Worm (Caenorhabditis elegans) whole organism, L3 larva: ENCODE results near the gene C27C12.3.

ENCODE experiments used
- R02D3.7 ChIP-seq: fragments of 150-350 bp; optimal IDR thresholded peaks from 2 replicates; lab custom pipeline; 2014; ENCODE audit warnings: missing biosample characterization, missing genetic modification characterization
- aly-2 ChIP-seq: fragments of 150-350 bp; optimal IDR thresholded peaks from 2 replicates; lab custom pipeline; 2014; ENCODE audit warnings: missing biosample characterization, missing genetic modification characterization
- ama-1 ChIP-seq: fragments of 150-350 bp; optimal IDR thresholded peaks from 2 replicates; lab custom pipeline; 2018
- ceh-16 ChIP-seq: sonication (generic microtip); optimal IDR thresholded peaks from 2 replicates; lab custom pipeline; 2017; ENCODE audit warnings: missing biosample characterization, missing genetic modification characterization
- ceh-28 ChIP-seq: fragments of 150-350 bp; optimal IDR thresholded peaks from 2 replicates; lab custom pipeline; 2014; ENCODE audit warnings: missing biosample characterization, missing genetic modification reagents, missing genetic modification characterization
- ceh-82 ChIP-seq: fragments of 150-350 bp; optimal IDR thresholded peaks from 2 replicates; lab custom pipeline; 2014; ENCODE audit warnings: missing biosample characterization, missing genetic modification characterization
- egl-27 ChIP-seq: sonication (generic microtip); optimal IDR thresholded peaks from 4 replicates; lab custom pipeline; 2017; ENCODE audit warnings: missing biosample characterization, missing genetic modification reagents, missing genetic modification characterization
- elt-1 ChIP-seq: fragments of 150-350 bp; optimal IDR thresholded peaks from 2 replicates; lab custom pipeline; 2014; ENCODE audit warnings: missing biosample characterization, missing genetic modification characterization
- elt-2 ChIP-seq: sonication (generic microtip); optimal IDR thresholded peaks from 2 replicates; lab custom pipeline; 2016; ENCODE audit warnings: missing genetic modification reagents, mild to moderate bottlenecking, missing genetic modification characterization, missing compliant biosample characterization
- elt-3 ChIP-seq, 3 experiments: fragments of 150-350 bp in 1 of 3; sonication (generic microtip) in 2 of 3; optimal IDR thresholded peaks; 2 replicates in 2 of 3; 4 replicates in 1 of 3; lab custom pipeline; 2014 to 2017; ENCODE audit warnings: missing biosample characterization in 3 of 3, missing genetic modification characterization in 3 of 3
- eor-1 ChIP-seq, 2 experiments: fragments of 150-350 bp; optimal IDR thresholded peaks; 2 replicates each; lab custom pipeline; 2014 to 2018; ENCODE audit warnings: missing biosample characterization in 2 of 2, missing genetic modification characterization in 2 of 2
- hmg-11 ChIP-seq: sonication (generic microtip); optimal IDR thresholded peaks from 2 replicates; lab custom pipeline; 2016; ENCODE audit warnings: missing genetic modification characterization, missing compliant biosample characterization
- jun-1 ChIP-seq: fragments of 150-350 bp; optimal IDR thresholded peaks from 2 replicates; lab custom pipeline; 2014; ENCODE audit warnings: missing biosample characterization, missing genetic modification reagents, missing genetic modification characterization
- lsy-12 ChIP-seq: sonication (generic microtip); optimal IDR thresholded peaks from 2 replicates; lab custom pipeline; 2016; ENCODE audit warnings: mild to moderate bottlenecking, missing genetic modification characterization, missing compliant biosample characterization
- mdl-1 ChIP-seq: fragments of 150-350 bp; optimal IDR thresholded peaks from 2 replicates; lab custom pipeline; 2014; ENCODE audit warnings: missing biosample characterization, missing genetic modification characterization
- mml-1 ChIP-seq: fragments of 150-350 bp; sonication (generic microtip); optimal IDR thresholded peaks from 3 replicates; lab custom pipeline; 2014; ENCODE audit warnings: missing biosample characterization, missing genetic modification characterization
- nhr-12 ChIP-seq: fragments of 150-350 bp; optimal IDR thresholded peaks from 2 replicates; lab custom pipeline; 2014; ENCODE audit warnings: missing biosample characterization, missing genetic modification characterization
- nhr-23 ChIP-seq: fragments of 150-350 bp; optimal IDR thresholded peaks from 2 replicates; lab custom pipeline; 2014; ENCODE audit warnings: missing biosample characterization, missing genetic modification reagents, missing genetic modification characterization
- nhr-25 ChIP-seq: sonication (generic microtip); optimal IDR thresholded peaks from 2 replicates; lab custom pipeline; 2017; ENCODE audit warnings: missing biosample characterization, missing genetic modification characterization
- nhr-28 ChIP-seq: fragments of 150-350 bp; optimal IDR thresholded peaks from 2 replicates; lab custom pipeline; 2014; ENCODE audit warnings: missing biosample characterization, missing genetic modification characterization
- nhr-67 ChIP-seq: fragments of 150-350 bp; optimal IDR thresholded peaks from 2 replicates; lab custom pipeline; 2014; ENCODE audit warnings: missing biosample characterization, missing genetic modification characterization
- nhr-76 ChIP-seq: fragments of 150-350 bp; sonication (generic microtip); optimal IDR thresholded peaks from 5 replicates; lab custom pipeline; 2014; ENCODE audit warnings: missing biosample characterization, missing genetic modification characterization
- nhr-77 ChIP-seq: fragments of 150-350 bp; optimal IDR thresholded peaks from 2 replicates; lab custom pipeline; 2014; ENCODE audit warnings: missing biosample characterization, missing genetic modification characterization
- pha-4 ChIP-seq: fragments of 150-350 bp; optimal IDR thresholded peaks from 2 replicates; lab custom pipeline; 2014; ENCODE audit warnings: missing biosample characterization, missing genetic modification reagents, missing genetic modification characterization
- sea-2 ChIP-seq: fragments of 150-350 bp; sonication (generic microtip); optimal IDR thresholded peaks from 4 replicates; lab custom pipeline; 2014; ENCODE audit warnings: missing biosample characterization, missing genetic modification reagents, missing genetic modification characterization
- skn-1 ChIP-seq: fragments of 150-350 bp; optimal IDR thresholded peaks from 2 replicates; lab custom pipeline; 2014; ENCODE audit warnings: missing biosample characterization, missing genetic modification characterization
- snpc-4 ChIP-seq: fragments of 150-350 bp; optimal IDR thresholded peaks from 2 replicates; lab custom pipeline; 2014; ENCODE audit warnings: missing biosample characterization, missing genetic modification characterization
- unc-62 ChIP-seq: fragments of 150-350 bp; sonication (generic microtip); optimal IDR thresholded peaks from 4 replicates; lab custom pipeline; 2014; ENCODE audit warnings: missing biosample characterization, missing genetic modification reagents, missing genetic modification characterization
- ztf-4 ChIP-seq: fragments of 150-350 bp; optimal IDR thresholded peaks from 2 replicates; lab custom pipeline; 2014; ENCODE audit warnings: missing biosample characterization, missing genetic modification characterization

The C27C12.3 gene

DNA sequence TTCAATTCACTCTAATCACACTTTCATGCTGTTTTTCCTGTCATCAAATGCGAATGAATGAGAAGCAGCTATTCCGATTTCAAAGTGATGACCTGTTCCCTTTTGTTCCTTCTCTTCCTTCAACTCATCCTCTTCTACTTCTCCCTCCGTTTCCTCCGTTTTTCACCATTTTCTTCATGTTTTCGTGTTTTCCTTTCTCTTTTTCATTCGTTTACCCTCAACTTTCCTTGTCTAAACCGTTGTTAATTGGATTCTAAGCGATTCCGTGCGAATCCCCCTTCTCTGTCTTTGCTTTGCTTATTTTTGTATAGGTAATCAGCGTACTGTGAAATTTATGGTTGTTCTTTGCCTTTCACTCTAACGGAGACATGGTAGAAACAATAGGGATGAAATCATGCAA, 20.2 kb upstream of the C27C12.3 start:
- TF ChIP-seq ztf-4 (tag; lab: Kevin White, UChicago) (no peak), hmg-11 (tag; lab: Kevin White, UChicago) (no peak), ceh-28 (tag; lab: Kevin White, UChicago) (no peak), aly-2 (tag; lab: Kevin White, UChicago) (no peak), elt-1 (tag; lab: Kevin White, UChicago) (no peak), elt-2 (no peak), nhr-76 (tag; lab: Kevin White, UChicago) (no peak), snpc-4 (tag; lab: Kevin White, UChicago) (no peak), nhr-28 (tag; lab: Kevin White, UChicago) (no peak), nhr-25 (tag; lab: Kevin White, UChicago) (no peak), eor-1 (tag; optimal IDR thresholded peaks at IDR 0.05; lab: Kevin White, UChicago) (no peak), nhr-77 (tag; lab: Kevin White, UChicago) (no peak), ceh-16 (tag; lab: Kevin White, UChicago) (no peak), skn-1 (tag; lab: Kevin White, UChicago) (no peak), unc-62 (GFP tag; lab: Kevin White, UChicago) (no peak), sea-2 (no peak), ama-1 (no peak), jun-1 (no peak), egl-27 (tag; lab: Kevin White, UChicago) (no peak)

DNA sequence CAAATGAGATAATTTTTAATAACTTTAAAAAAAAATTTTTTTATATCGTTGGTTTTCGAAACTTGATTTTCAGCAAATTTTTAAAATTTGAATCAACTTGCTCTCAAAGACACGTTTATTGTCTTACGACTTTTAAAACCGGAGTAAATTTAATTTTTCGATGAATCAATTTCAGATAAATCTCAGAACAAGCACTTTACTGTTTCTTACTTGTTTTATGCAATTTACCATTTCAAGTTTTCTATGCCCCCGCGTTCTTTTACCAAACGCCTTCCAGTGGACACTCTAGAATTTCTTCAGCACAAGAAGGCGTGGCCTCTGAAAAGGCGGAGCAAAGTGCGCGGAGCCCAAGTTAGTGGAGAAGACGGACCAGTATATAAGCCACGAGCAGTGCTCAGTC, 15.5 kb upstream of the C27C12.3 start, which contains the start of gene flp-8:
Gene flp-8, plus strand, starts transcription at position 301 of the 400 bp plus-strand sequence.
- TF ChIP-seq nhr-67 (tag; lab: Kevin White, UChicago) (no peak), nhr-12 (tag; lab: Kevin White, UChicago) (no peak), R02D3.7 (tag; lab: Kevin White, UChicago) (no peak)

DNA sequence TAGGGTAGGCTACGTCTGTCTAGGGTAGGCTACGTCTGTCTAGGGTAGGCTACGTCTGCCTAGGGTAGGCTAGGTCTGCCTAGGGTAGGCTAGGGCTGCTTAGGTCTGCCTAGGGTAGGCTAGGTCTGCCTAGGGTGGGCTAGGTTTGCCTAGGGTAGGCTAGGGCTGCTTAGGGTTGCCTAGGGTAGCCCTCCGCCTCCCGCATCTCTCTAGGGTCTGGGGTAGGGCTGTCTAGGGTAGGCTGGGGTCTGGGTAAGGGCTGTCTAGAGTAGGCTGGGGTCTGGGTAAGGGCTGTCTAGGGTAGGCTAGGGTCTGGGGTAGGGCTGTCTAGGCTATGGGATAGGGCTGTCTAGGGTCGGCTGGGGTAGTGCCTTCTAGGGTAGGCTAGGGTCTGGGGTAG, 12.0 kb upstream of the C27C12.3 start:
- TF ChIP-seq eor-1 (tag; optimal IDR thresholded peaks at IDR 0.05; lab: Kevin White, UChicago) (no peak), nhr-77 (tag; lab: Kevin White, UChicago) (no peak), egl-27 (tag; lab: Kevin White, UChicago) (no peak), ceh-16 (tag; lab: Kevin White, UChicago) (no peak), ceh-82 (tag; lab: Kevin White, UChicago) (no peak), pha-4 (tag; lab: Kevin White, UChicago) (no peak), elt-3 (tag; optimal IDR thresholded peaks at IDR 0.05; lab: Kevin White, UChicago) (no peak), lsy-12 (tag; lab: Kevin White, UChicago) (no peak), ama-1 (no peak), nhr-25 (tag; lab: Kevin White, UChicago) (no peak)

DNA sequence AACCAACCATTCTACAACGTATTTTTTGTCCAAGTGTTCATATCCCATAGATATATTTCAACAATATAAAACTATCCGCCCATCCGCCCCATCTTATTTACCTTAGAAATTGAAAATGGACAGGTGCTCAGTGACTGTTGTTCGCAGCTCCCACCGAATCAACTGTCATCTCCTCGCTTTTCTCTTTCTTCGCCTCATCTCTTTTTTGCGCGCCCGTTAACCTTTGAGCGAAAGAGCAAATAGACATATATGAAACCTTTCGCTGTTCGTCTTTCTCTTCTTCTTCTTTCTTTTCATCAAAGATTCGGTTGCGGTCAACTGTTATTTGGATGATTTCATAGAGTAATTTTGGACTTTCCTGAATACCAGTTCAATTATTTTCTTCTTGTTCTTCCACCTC, 10.0 kb upstream of the C27C12.3 start, which contains the start of gene sssh-1:
Gene sssh-1, plus strand, starts transcription at position 301 of the 400 bp plus-strand sequence.
- peak; percentile 51 for TF ChIP-seq pha-4 (tag; lab: Kevin White, UChicago)
- no peak for TF ChIP-seq mdl-1 (tag; lab: Kevin White, UChicago)

DNA sequence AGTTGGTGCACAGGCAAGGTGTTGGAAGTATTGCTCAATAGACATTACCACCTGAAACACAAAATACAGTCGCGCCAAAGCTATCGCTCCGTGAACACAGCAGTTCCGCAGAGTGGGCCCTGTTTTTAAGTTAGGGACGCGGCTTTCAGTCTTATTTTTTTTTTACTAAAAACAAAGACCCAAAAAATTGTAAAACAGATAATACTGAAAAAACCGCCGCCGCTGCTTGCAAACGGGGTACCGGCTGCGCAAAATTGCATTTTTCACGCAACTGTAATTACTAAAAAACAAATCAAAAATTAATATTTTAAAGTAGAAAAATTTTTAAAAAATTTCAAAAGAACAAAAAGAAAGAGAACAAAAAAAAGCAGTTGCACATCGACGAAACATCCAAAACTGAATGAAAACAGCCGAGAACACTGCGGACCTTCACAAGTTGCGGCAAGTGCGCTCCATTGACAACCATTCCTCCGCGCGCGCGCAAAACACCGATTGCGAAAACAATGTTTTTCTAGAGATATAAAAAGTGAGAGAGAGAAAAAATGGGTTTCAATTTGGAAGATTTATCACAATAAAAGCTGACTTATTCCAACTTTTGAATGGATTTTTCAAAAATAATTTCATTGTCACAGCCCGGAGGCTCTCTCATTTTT, 7.3 kb upstream of the C27C12.3 start, which contains the start of gene F31F6.3:
Gene F31F6.3, minus strand, starts transcription at position 51 of the 653 bp plus-strand sequence.
- TF ChIP-seq hmg-11 (tag; lab: Kevin White, UChicago) (no peak), nhr-23 (tag; lab: Kevin White, UChicago) (no peak), eor-1 (tag; optimal IDR thresholded peaks at IDR 0.05; lab: Kevin White, UChicago) (no peak), R02D3.7 (tag; lab: Kevin White, UChicago) (no peak), unc-62 (GFP tag; lab: Kevin White, UChicago) (no peak), lsy-12 (tag; lab: Kevin White, UChicago) (no peak), ceh-28 (tag; lab: Kevin White, UChicago) (no peak)

DNA sequence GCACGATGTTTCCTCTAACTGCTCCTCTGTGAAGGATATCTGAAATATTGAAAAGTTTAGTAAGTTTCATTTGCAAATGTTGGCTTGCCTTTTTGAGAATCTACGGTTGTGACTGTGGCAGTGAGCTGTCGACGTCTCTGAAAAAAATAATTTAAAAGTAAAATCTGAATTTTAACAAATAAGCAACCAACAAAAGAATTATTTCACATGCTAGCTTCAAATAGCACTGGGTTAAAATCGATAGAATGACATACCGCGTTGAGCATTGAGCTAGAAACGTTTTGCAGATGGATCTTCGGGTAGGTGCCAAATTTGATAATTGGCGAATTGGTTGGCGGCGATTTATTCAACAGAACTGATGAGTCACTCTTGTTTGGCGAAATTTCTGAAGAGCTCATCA, 6.1 kb upstream of the C27C12.3 start, which contains the start of gene F31F6.2:
Gene F31F6.2, minus strand, starts transcription at position 101 of the 400 bp plus-strand sequence.
- no peak for TF ChIP-seq nhr-23 (tag; lab: Kevin White, UChicago)
- no peak for TF ChIP-seq nhr-28 (tag; lab: Kevin White, UChicago)
- TF ChIP-seq skn-1 (tag; lab: Kevin White, UChicago) = no peak
- TF ChIP-seq nhr-12 (tag; lab: Kevin White, UChicago) = no peak
- TF ChIP-seq mml-1 (tag; lab: Kevin White, UChicago) = no peak
